Fruit fly (Drosophila melanogaster) whole organism, embryonic: ENCODE measurements around the gene CG12640.

Experiments
- Ada2b ChIP-seq: fragments of 200-800 bp; sonication (Bioruptor generic); IDR thresholded peaks from 2 replicates; pipeline ENCODE4 v1.3.6; 2022; ENCODE audit warnings: missing biosample characterization, missing genetic modification characterization
- CG12236 ChIP-seq: fragments of 200-800 bp; sonication (Bioruptor generic); optimal IDR thresholded peaks from 2 replicates; lab custom pipeline; 2016; ENCODE audit warnings: missing biosample characterization, missing genetic modification characterization
- CG1233 ChIP-seq: fragments of 200-800 bp; sonication (Bioruptor generic); optimal IDR thresholded peaks from 4 replicates; lab custom pipeline; 2018; ENCODE audit warnings: missing biosample characterization, mild to moderate bottlenecking, missing genetic modification characterization
- CG12391 ChIP-seq: fragments of 200-800 bp; sonication (Bioruptor generic); optimal IDR thresholded peaks from 3 replicates; lab custom pipeline; 2018; ENCODE audit warnings: missing biosample characterization, mild to moderate bottlenecking, missing genetic modification characterization, moderate library complexity
- CG13287 ChIP-seq: fragments of 200-800 bp; sonication (Bioruptor generic); IDR thresholded peaks from 2 replicates; pipeline ENCODE4 v1.3.6; 2022; ENCODE audit warnings: missing biosample characterization, missing genetic modification characterization; ENCODE audit not compliant: partially characterized antibody
- CG15696 ChIP-seq: fragments of 200-800 bp; sonication (Bioruptor generic); optimal IDR thresholded peaks from 2 replicates; lab custom pipeline; 2019; ENCODE audit warnings: missing biosample characterization, mild to moderate bottlenecking, missing genetic modification characterization, moderate library complexity
- CG16813 ChIP-seq: fragments of 200-800 bp; sonication (Bioruptor generic); IDR thresholded peaks from 3 replicates; pipeline ENCODE4 v1.3.6; 2022; ENCODE audit warnings: missing biosample characterization, missing genetic modification characterization; ENCODE audit not compliant: partially characterized antibody
- CG16863 ChIP-seq: fragments of 200-800 bp; sonication (Bioruptor generic); optimal IDR thresholded peaks from 3 replicates; lab custom pipeline; 2016; ENCODE audit warnings: missing biosample characterization, missing genetic modification characterization
- CG18619 ChIP-seq: fragments of 200-800 bp; sonication (Bioruptor generic); optimal IDR thresholded peaks from 3 replicates; lab custom pipeline; 2017; ENCODE audit warnings: missing biosample characterization, mild to moderate bottlenecking, missing genetic modification characterization
- CG2116 ChIP-seq: fragments of 200-800 bp; sonication (Bioruptor generic); optimal IDR thresholded peaks from 3 replicates; lab custom pipeline; 2018; ENCODE audit warnings: missing biosample characterization, mild to moderate bottlenecking, missing genetic modification characterization
- CG2120 ChIP-seq: fragments of 200-800 bp; sonication (Bioruptor generic); optimal IDR thresholded peaks from 3 replicates; lab custom pipeline; 2016; ENCODE audit warnings: missing biosample characterization, missing genetic modification characterization
- CG2678 ChIP-seq: fragments of 200-800 bp; sonication (Bioruptor generic); optimal IDR thresholded peaks from 3 replicates; lab custom pipeline; 2019; ENCODE audit warnings: missing biosample characterization, mild to moderate bottlenecking, missing genetic modification characterization, moderate library complexity
- CG2712 ChIP-seq: fragments of 200-800 bp; optimal IDR thresholded peaks from 3 replicates; lab custom pipeline; 2019; ENCODE audit warnings: missing biosample characterization, mild to moderate bottlenecking, missing genetic modification characterization, moderate library complexity
- CG3281 ChIP-seq: fragments of 200-800 bp; sonication (Bioruptor generic); optimal IDR thresholded peaks from 3 replicates; lab custom pipeline; 2017; ENCODE audit warnings: missing biosample characterization, mild to moderate bottlenecking, missing genetic modification characterization
- CG43689 ChIP-seq: fragments of 200-800 bp; sonication (Bioruptor generic); IDR thresholded peaks from 2 replicates; pipeline ENCODE4 v1.3.6; 2022; ENCODE audit warnings: missing biosample characterization, missing genetic modification characterization
- CG6254 ChIP-seq: fragments of 200-800 bp; sonication (Bioruptor generic); optimal IDR thresholded peaks from 3 replicates; lab custom pipeline; 2017; ENCODE audit warnings: mild to moderate bottlenecking, missing biosample characterization, missing genetic modification reagents, missing genetic modification characterization
- CG7745 ChIP-seq: fragments of 200-800 bp; sonication (Bioruptor generic); optimal IDR thresholded peaks from 2 replicates; lab custom pipeline; 2018; ENCODE audit warnings: missing biosample characterization, mild to moderate bottlenecking, missing genetic modification characterization, moderate library complexity
- CG7839 ChIP-seq: fragments of 200-800 bp; sonication (Bioruptor generic); optimal IDR thresholded peaks from 3 replicates; lab custom pipeline; 2018; ENCODE audit warnings: missing biosample characterization, mild to moderate bottlenecking, missing genetic modification characterization, moderate library complexity
- CG8944 ChIP-seq: fragments of 200-800 bp; sonication (Bioruptor generic); optimal IDR thresholded peaks from 3 replicates; lab custom pipeline; 2016; ENCODE audit warnings: missing biosample characterization, missing genetic modification characterization
- CrebB ChIP-seq: fragments of 200-800 bp; sonication (Bioruptor generic); optimal IDR thresholded peaks from 3 replicates; lab custom pipeline; 2018; ENCODE audit warnings: missing biosample characterization, mild to moderate bottlenecking, missing genetic modification characterization
- E2f1 ChIP-seq: fragments of 200-800 bp; sonication (Bioruptor generic); IDR thresholded peaks from 2 replicates; pipeline ENCODE4 v1.3.6; 2022; ENCODE audit warnings: missing biosample characterization, missing genetic modification characterization
- Hr51 ChIP-seq, 2 experiments: fragments of 200-800 bp; sonication (Bioruptor generic); optimal IDR thresholded peaks; 2 replicates in 1 of 2; 3 replicates in 1 of 2; lab custom pipeline; 2016 to 2018; ENCODE audit warnings: missing biosample characterization in 2 of 2, missing genetic modification characterization in 2 of 2, mild to moderate bottlenecking in 1 of 2, moderate library complexity in 1 of 2
- Hr78 ChIP-seq, 2 experiments: fragments of 200-800 bp in 1 of 2; fragments of >200 bp in 1 of 2; sonication (Bioruptor generic) in 1 of 2; optimal IDR thresholded peaks; 2 replicates each; lab custom pipeline; 2017 to 2019; ENCODE audit warnings: missing biosample characterization in 2 of 2, missing genetic modification characterization in 2 of 2, mild to moderate bottlenecking in 1 of 2, moderate library complexity in 1 of 2
- Med ChIP-seq: fragments of 200-800 bp; sonication (Bioruptor generic); peaks from one replicate; lab custom pipeline; 2016; ENCODE audit warnings: missing biosample characterization, missing genetic modification characterization, mild to moderate bottlenecking, inconsistent platforms, moderate library complexity
- Mrtf ChIP-seq: fragments of 200-800 bp; sonication (Bioruptor generic); IDR thresholded peaks from 3 replicates; pipeline ENCODE4 v1.3.6; 2022; ENCODE audit warnings: missing biosample characterization, missing genetic modification characterization
- Nf-YA ChIP-seq: fragments of 200-800 bp; sonication (Bioruptor generic); IDR thresholded peaks from 2 replicates; pipeline ENCODE4 v1.3.6; 2022; ENCODE audit warnings: missing biosample characterization, missing genetic modification characterization
- PHDP ChIP-seq: fragments of 200-800 bp; sonication (Bioruptor generic); optimal IDR thresholded peaks from 3 replicates; lab custom pipeline; 2018; ENCODE audit warnings: missing biosample characterization, mild to moderate bottlenecking, missing genetic modification characterization, moderate library complexity
- Rx ChIP-seq: fragments of 200-800 bp; sonication (Bioruptor generic); IDR thresholded peaks from 2 replicates; pipeline ENCODE4 v1.3.6; 2022; ENCODE audit warnings: missing biosample characterization, missing genetic modification characterization
- TFAM ChIP-seq: fragments of 200-800 bp; sonication (Bioruptor generic); optimal IDR thresholded peaks from 2 replicates; lab custom pipeline; 2017; ENCODE audit warnings: missing biosample characterization, missing genetic modification characterization, inconsistent platforms
- ap ChIP-seq: fragments of 200-800 bp; sonication (Bioruptor generic); IDR thresholded peaks from 2 replicates; pipeline ENCODE4 v1.3.6; 2022; ENCODE audit warnings: missing biosample characterization, missing genetic modification characterization
- ase ChIP-seq: fragments of 200-800 bp; sonication (Bioruptor generic); IDR thresholded peaks from 3 replicates; pipeline ENCODE4 v1.3.6; 2022; ENCODE audit warnings: missing biosample characterization, missing genetic modification characterization
- az2 ChIP-seq: fragments of 200-800 bp; sonication (Bioruptor generic); optimal IDR thresholded peaks from 3 replicates; lab custom pipeline; 2016; ENCODE audit warnings: missing biosample characterization, missing genetic modification characterization
- caup ChIP-seq: fragments of 200-800 bp; sonication (Bioruptor generic); optimal IDR thresholded peaks from 3 replicates; lab custom pipeline; 2017; ENCODE audit warnings: missing biosample characterization, mild to moderate bottlenecking, missing genetic modification characterization, moderate library complexity; ENCODE audit not compliant: severe bottlenecking
- disco-r ChIP-seq: fragments of 200-800 bp; sonication (Bioruptor generic); optimal IDR thresholded peaks from 2 replicates; lab custom pipeline; 2016; ENCODE audit warnings: missing biosample characterization, missing genetic modification characterization
- esg ChIP-seq: fragments of 200-800 bp; sonication (Bioruptor generic); conservative IDR thresholded peaks from 2 replicates; pipeline ENCODE4 v1.3.6; 2022; ENCODE audit warnings: missing biosample characterization, missing genetic modification characterization
- eve ChIP-seq, 2 experiments: fragments of >200 bp; optimal IDR thresholded peaks; 2 replicates each; lab custom pipeline; 2017; ENCODE audit warnings: missing biosample characterization in 2 of 2, missing genetic modification characterization in 2 of 2
- fd3F ChIP-seq: fragments of 200-800 bp; sonication (Bioruptor generic); optimal IDR thresholded peaks from 2 replicates; lab custom pipeline; 2018; ENCODE audit warnings: missing biosample characterization, mild to moderate bottlenecking, missing genetic modification characterization, moderate library complexity
- grau ChIP-seq: fragments of 200-800 bp; optimal IDR thresholded peaks from 3 replicates; lab custom pipeline; 2019; ENCODE audit warnings: missing biosample characterization, mild to moderate bottlenecking, missing genetic modification characterization, moderate library complexity
- grn ChIP-seq: fragments of 200-800 bp; sonication (Bioruptor generic); optimal IDR thresholded peaks from 3 replicates; lab custom pipeline; 2017; ENCODE audit warnings: missing biosample characterization, missing genetic modification characterization
- gro ChIP-seq: fragments of 200-800 bp; sonication (Bioruptor generic); optimal IDR thresholded peaks from 2 replicates; lab custom pipeline; 2016; ENCODE audit warnings: missing biosample characterization, missing genetic modification characterization
- hb ChIP-seq: fragments of 200-800 bp; sonication (Bioruptor generic); IDR thresholded peaks from 3 replicates; pipeline ENCODE4 v1.3.6; 2022; ENCODE audit warnings: missing biosample characterization, missing genetic modification characterization; ENCODE audit not compliant: partially characterized antibody
- klu ChIP-seq: fragments of 200-800 bp; sonication (Bioruptor generic); IDR thresholded peaks from 2 replicates; pipeline ENCODE4 v1.3.6; 2022; ENCODE audit warnings: missing biosample characterization, missing genetic modification characterization
- onecut ChIP-seq: fragments of 200-800 bp; sonication (Bioruptor generic); IDR thresholded peaks from 2 replicates; pipeline ENCODE4 v1.3.6; 2022; ENCODE audit warnings: missing biosample characterization, missing genetic modification characterization
- rib ChIP-seq: fragments of 200-800 bp; sonication (Bioruptor generic); IDR thresholded peaks from 2 replicates; pipeline ENCODE4 v1.3.6; 2022; ENCODE audit warnings: missing biosample characterization, missing genetic modification characterization
- row ChIP-seq: fragments of 200-800 bp; sonication (Bioruptor generic); IDR thresholded peaks from 3 replicates; pipeline ENCODE4 v1.3.6; 2022; ENCODE audit warnings: missing biosample characterization, missing genetic modification characterization
- sob ChIP-seq: fragments of 200-800 bp; sonication (Bioruptor generic); IDR thresholded peaks from 2 replicates; pipeline ENCODE4 v1.3.6; 2022; ENCODE audit warnings: missing biosample characterization, missing genetic modification characterization
- ttk ChIP-seq: fragments of 200-800 bp; sonication (Bioruptor generic); IDR thresholded peaks from 2 replicates; pipeline ENCODE4 v2.1.2; 2022; ENCODE audit warnings: missing biosample characterization, missing genetic modification characterization
- tx ChIP-seq: fragments of 200-800 bp; sonication (Bioruptor generic); optimal IDR thresholded peaks from 2 replicates; lab custom pipeline; 2016; ENCODE audit warnings: missing biosample characterization, missing genetic modification characterization
- unc-4 ChIP-seq: fragments of 200-800 bp; sonication (Bioruptor generic); IDR thresholded peaks from 2 replicates; pipeline ENCODE4 v1.3.6; 2022; ENCODE audit warnings: missing biosample characterization, missing genetic modification characterization; ENCODE audit not compliant: partially characterized antibody
- unpg ChIP-seq: fragments of 200-800 bp; sonication (Bioruptor generic); optimal IDR thresholded peaks from 3 replicates; lab custom pipeline; 2018; ENCODE audit warnings: missing biosample characterization, mild to moderate bottlenecking, missing genetic modification characterization, moderate library complexity

The CG12640 gene

DNA sequence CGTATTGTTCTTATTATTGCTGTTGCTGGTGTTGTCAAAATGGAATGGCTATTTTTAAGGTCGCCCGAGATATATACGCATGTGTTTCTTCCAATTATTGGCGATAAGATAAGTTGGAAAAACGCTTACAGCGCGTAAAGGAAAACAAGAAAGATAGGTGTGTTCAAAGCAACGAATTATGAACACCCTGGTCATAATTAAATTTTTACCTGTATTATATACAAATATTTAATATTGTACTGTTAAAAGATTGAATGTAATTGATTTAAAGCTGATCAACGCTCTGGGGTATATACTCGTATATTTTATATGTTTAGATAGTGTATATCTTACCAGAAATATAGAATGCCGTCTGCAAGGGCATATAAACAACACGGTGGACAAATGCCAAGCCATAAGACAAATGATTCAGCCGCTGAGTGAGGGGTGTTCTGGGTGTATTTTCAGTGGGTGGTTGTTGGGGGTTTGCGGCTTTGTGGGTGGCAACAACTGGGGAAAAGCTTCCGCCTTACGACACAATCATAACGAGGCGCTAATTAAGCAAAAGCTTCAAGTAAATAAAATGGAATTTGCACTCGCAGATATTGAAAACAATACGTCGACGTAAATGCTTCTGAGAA lies 35.0 kb downstream of the CG12640 start (continued):
- TF ChIP-seq CG3281 (GFP tag; lab: Kevin White, UChicago) (peak; percentile 16), klu (GFP tag; lab: Robert Waterston, UW) (peak; percentile 32; the same call in 1 of the 2 replicates), CG8944 (GFP tag; lab: Kevin White, UChicago) (no peak), grn (GFP tag; lab: Kevin White, UChicago) (no peak), disco-r (GFP tag; lab: Kevin White, UChicago) (no peak), CG2120 (peak; percentile 43), sob (GFP tag; lab: Robert Waterston, UW) (peak; percentile 71), CG7839 (tag; lab: Kevin White, UChicago) (peak; percentile 71), Med (GFP tag; lab: Kevin White, UChicago) (peak; percentile 31), hb (GFP tag; lab: Robert Waterston, UW) (no peak), CG2678 (peak; percentile 63), CG18619 (GFP tag; lab: Kevin White, UChicago) (no peak), Hr78 (GFP tag; optimal IDR thresholded peaks at IDR 0.05; lab: Kevin White, UChicago) (no peak), CG43689 (GFP tag; lab: Robert Waterston, UW) (no peak), fd3F (GFP tag; lab: Kevin White, UChicago) (peak; percentile 2), CG16813 (GFP tag; lab: Robert Waterston, UW) (no peak), grau (tag; lab: Kevin White, UChicago) (peak; percentile 50), unc-4 (GFP tag; lab: Robert Waterston, UW) (no peak), E2f1 (peak; percentile 41; the same call in 1 of the 2 replicates), tx (GFP tag; lab: Kevin White, UChicago) (no peak), PHDP (tag; lab: Kevin White, UChicago) (peak; percentile 33), CG1233 (no peak), CG13287 (no peak), CG12391 (tag; lab: Kevin White, UChicago) (peak; percentile 26), Hr51 (GFP tag; optimal IDR thresholded peaks at IDR 0.05; lab: Kevin White, UChicago) (peak in 1 of 2 experiments; percentile 27), unpg (GFP tag; lab: Kevin White, UChicago) (peak; percentile 35), CG7745 (tag; lab: Kevin White, UChicago) (no peak), CG16863 (no peak), CG15696 (tag; lab: Kevin White, UChicago) (no peak), CG6254 (GFP tag; lab: Kevin White, UChicago) (no peak), Mrtf (GFP tag; lab: Robert Waterston, UW) (no peak), onecut (GFP tag; lab: Robert Waterston, UW) (no peak), az2 (GFP tag; lab: Kevin White, UChicago) (no peak), eve (GFP tag; optimal IDR thresholded peaks at IDR 0.05; lab: Kevin White, UChicago) (no peak), caup (GFP tag; lab: Kevin White, UChicago) (peak; percentile 23), Nf-YA (0 out of 2 replicates have a peak, but pooled peaks have one; percentile 23), ase (GFP tag; lab: Robert Waterston, UW) (no peak), Rx (GFP tag; lab: Robert Waterston, UW) (no peak), CG12236 (GFP tag; lab: Kevin White, UChicago) (no peak), CrebB (tag; lab: Kevin White, UChicago) (peak; percentile 15), esg (GFP tag; lab: Robert Waterston, UW) (no peak; the same call in 1 of the 2 replicates), ttk (GFP tag; lab: Robert Waterston, UW) (peak; percentile 27; the same call in 1 of the 2 replicates), TFAM (GFP tag; lab: Kevin White, UChicago) (no peak), CG2116 (GFP tag; lab: Kevin White, UChicago) (no peak), row (peak; percentile 82), Ada2b (GFP tag; lab: Robert Waterston, UW) (peak; percentile 46), gro (no peak), CG2712 (tag; lab: Kevin White, UChicago) (peak; percentile 27), rib (GFP tag; lab: Robert Waterston, UW) (no peak), ap (GFP tag; lab: Robert Waterston, UW) (no peak)
